Worm (Caenorhabditis elegans) whole organism, L4/young adult: ENCODE data around the gene F13D12.5.

ENCODE experiments used
- dao-5 ChIP-seq: sonication (generic microtip); optimal IDR thresholded peaks from 2 replicates; lab custom pipeline; 2016; ENCODE audit warnings: missing genotype, missing genetic modification characterization, moderate library complexity, missing compliant biosample characterization
- him-1 ChIP-seq: sonication (generic microtip); optimal IDR thresholded peaks from 2 replicates; lab custom pipeline; 2016; ENCODE audit warnings: missing genotype, missing genetic modification reagents, missing genetic modification characterization, missing compliant biosample characterization

ce11 chrII:11695945-11696270 is 30.7 kb upstream of the F13D12.5 start, which contains the start of gene xpf-1:
- no peak for TF ChIP-seq dao-5
- no peak for TF ChIP-seq him-1 (tag; lab: Kevin White, UChicago)
